Worm (Caenorhabditis elegans) whole organism, L1 larva: Measurements from ENCODE around the gene pept-2.

ENCODE experiments used
- C34B4.2 ChIP-seq: sonication (generic microtip); optimal IDR thresholded peaks from 2 replicates; lab custom pipeline; 2017; ENCODE audit warnings: mild to moderate bottlenecking, missing genetic modification characterization, missing compliant biosample characterization
- blmp-1 ChIP-seq: fragments of 150-350 bp; optimal IDR thresholded peaks from 2 replicates; lab custom pipeline; 2014; ENCODE audit warnings: missing biosample characterization, missing genetic modification characterization
- ceh-82 ChIP-seq, 3 experiments: fragments of 150-350 bp in 1 of 3; sonication (generic microtip) in 2 of 3; optimal IDR thresholded peaks; 2 replicates each; lab custom pipeline; 2014 to 2017; ENCODE audit warnings: missing biosample characterization in 3 of 3, missing genetic modification characterization in 3 of 3
- ceh-90 ChIP-seq: sonication (generic microtip); optimal IDR thresholded peaks from 2 replicates; lab custom pipeline; 2016; ENCODE audit warnings: missing genetic modification characterization, missing compliant biosample characterization
- ces-1 ChIP-seq: fragments of 150-350 bp; optimal IDR thresholded peaks from 2 replicates; lab custom pipeline; 2014; ENCODE audit warnings: missing biosample characterization, missing genetic modification reagents, missing genetic modification characterization
- dsc-1 ChIP-seq: sonication (generic microtip); optimal IDR thresholded peaks from 2 replicates; lab custom pipeline; 2016; ENCODE audit warnings: mild to moderate bottlenecking, missing genetic modification characterization, missing compliant biosample characterization
- efl-1 ChIP-seq, 4 experiments: fragments of 150-350 bp; optimal IDR thresholded peaks in 3 of 4; peaks in 1 of 4; 1 replicate in 1 of 4; 2 replicates in 3 of 4; lab custom pipeline; 2014; ENCODE audit warnings: missing biosample characterization in 2 of 4, missing genetic modification characterization in 2 of 4, missing genetic modification reagents in 2 of 4
- elt-3 ChIP-seq, 6 experiments: fragments of 150-350 bp in 1 of 6; sonication (generic microtip); optimal IDR thresholded peaks; 2 replicates each; lab custom pipeline; 2017 to 2018; ENCODE audit warnings: missing biosample characterization in 6 of 6, missing genetic modification characterization in 6 of 6, inconsistent platforms in 1 of 6
- fos-1 ChIP-seq: fragments of 150-350 bp; optimal IDR thresholded peaks from 2 replicates; lab custom pipeline; 2014; ENCODE audit warnings: missing biosample characterization, missing genetic modification characterization
- hlh-4 ChIP-seq: sonication (generic microtip); optimal IDR thresholded peaks from 2 replicates; lab custom pipeline; 2016; ENCODE audit warnings: mild to moderate bottlenecking, missing genetic modification characterization, missing compliant biosample characterization
- lin-14 ChIP-seq: fragments of 200-800 bp; sonication (Bioruptor generic); optimal IDR thresholded peaks from 2 replicates; lab custom pipeline; 2018; ENCODE audit warnings: mild to moderate bottlenecking, missing genetic modification characterization, moderate library complexity, missing compliant biosample characterization
- lin-15B ChIP-seq: fragments of 150-350 bp; sonication (generic microtip); optimal IDR thresholded peaks from 3 replicates; lab custom pipeline; 2014; ENCODE audit warnings: missing biosample characterization, missing genetic modification characterization
- lin-35 ChIP-seq, 2 experiments: fragments of 150-350 bp; optimal IDR thresholded peaks; 2 replicates each; lab custom pipeline; 2014; ENCODE audit warnings: missing biosample characterization in 2 of 2, missing genetic modification characterization in 2 of 2, missing genetic modification reagents in 2 of 2
- lin-39 ChIP-seq: fragments of 150-350 bp; optimal IDR thresholded peaks from 2 replicates; lab custom pipeline; 2014; ENCODE audit warnings: missing biosample characterization, missing genetic modification reagents, missing genetic modification characterization
- lir-3 ChIP-seq: sonication (generic microtip); optimal IDR thresholded peaks from 2 replicates; lab custom pipeline; 2016; ENCODE audit warnings: mild to moderate bottlenecking, missing genetic modification characterization, moderate library complexity, missing compliant biosample characterization; ENCODE audit not compliant: poor library complexity
- mdl-1 ChIP-seq, 2 experiments: fragments of 150-350 bp; optimal IDR thresholded peaks; 2 replicates each; lab custom pipeline; 2014 to 2017; ENCODE audit warnings: missing biosample characterization in 2 of 2, missing genetic modification characterization in 2 of 2, inconsistent platforms in 1 of 2
- mef-2 ChIP-seq: fragments of 150-350 bp; optimal IDR thresholded peaks from 2 replicates; lab custom pipeline; 2014; ENCODE audit warnings: missing biosample characterization, missing genetic modification characterization
- mep-1 ChIP-seq: fragments of 150-350 bp; optimal IDR thresholded peaks from 2 replicates; lab custom pipeline; 2014; ENCODE audit warnings: missing biosample characterization, missing genetic modification characterization
- nhr-12 ChIP-seq: sonication (generic microtip); optimal IDR thresholded peaks from 2 replicates; lab custom pipeline; 2017; ENCODE audit warnings: missing biosample characterization, missing genetic modification characterization
- nhr-19 ChIP-seq: fragments of 200-800 bp; sonication (Bioruptor generic); conservative IDR thresholded peaks from 2 replicates; pipeline ENCODE4 v1.3.6; 2022; ENCODE audit warnings: missing genetic modification characterization, missing compliant biosample characterization
- nhr-20 ChIP-seq: sonication (generic microtip); optimal IDR thresholded peaks from 2 replicates; lab custom pipeline; 2016; ENCODE audit warnings: mild to moderate bottlenecking, missing genetic modification characterization, missing compliant biosample characterization
- nhr-71 ChIP-seq: sonication (generic microtip); optimal IDR thresholded peaks from 2 replicates; lab custom pipeline; 2016; ENCODE audit warnings: mild to moderate bottlenecking, missing genetic modification characterization, moderate library complexity, missing compliant biosample characterization
- nhr-76 ChIP-seq: sonication (generic microtip); optimal IDR thresholded peaks from 2 replicates; lab custom pipeline; 2017; ENCODE audit warnings: missing biosample characterization, missing genetic modification characterization
- nhr-77 ChIP-seq: fragments of 150-350 bp; optimal IDR thresholded peaks from 2 replicates; lab custom pipeline; 2014; ENCODE audit warnings: missing biosample characterization, missing genetic modification characterization
- nhr-85 ChIP-seq: sonication (generic microtip); peaks from one replicate; lab custom pipeline; 2016; ENCODE audit warnings: missing genetic modification characterization, inconsistent platforms, missing compliant biosample characterization
- nhr-90 ChIP-seq: sonication (generic microtip); optimal IDR thresholded peaks from 2 replicates; lab custom pipeline; 2016; ENCODE audit warnings: mild to moderate bottlenecking, missing genetic modification characterization, missing compliant biosample characterization; ENCODE audit not compliant: poor library complexity
- pag-3 ChIP-seq: sonication (generic microtip); optimal IDR thresholded peaks from 2 replicates; lab custom pipeline; 2017; ENCODE audit warnings: missing genetic modification characterization, mild to moderate bottlenecking, missing compliant biosample characterization, antibody characterized with exemption, borderline replicate concordance; ENCODE audit not compliant: insufficient read depth
- pqm-1 ChIP-seq: sonication (generic microtip); optimal IDR thresholded peaks from 3 replicates; lab custom pipeline; 2017; ENCODE audit warnings: missing biosample characterization, missing genetic modification characterization
- snu-23 ChIP-seq: sonication (generic microtip); optimal IDR thresholded peaks from 2 replicates; lab custom pipeline; 2016; ENCODE audit warnings: missing genetic modification characterization, missing compliant biosample characterization
- sox-4 ChIP-seq: sonication (generic microtip); optimal IDR thresholded peaks from 2 replicates; lab custom pipeline; 2016; ENCODE audit warnings: missing genetic modification characterization, missing compliant biosample characterization
- tbx-2 ChIP-seq: sonication (generic microtip); optimal IDR thresholded peaks from 2 replicates; lab custom pipeline; 2016; ENCODE audit warnings: missing genetic modification characterization, missing compliant biosample characterization
- unc-62 ChIP-seq: fragments of 150-350 bp; optimal IDR thresholded peaks from 2 replicates; lab custom pipeline; 2014; ENCODE audit warnings: missing biosample characterization, missing genetic modification reagents, missing genetic modification characterization
- vab-15 ChIP-seq: sonication (generic microtip); optimal IDR thresholded peaks from 2 replicates; lab custom pipeline; 2017; ENCODE audit warnings: missing genotype, mild to moderate bottlenecking, missing genetic modification characterization, missing compliant biosample characterization
- zag-1 ChIP-seq: fragments of 150-350 bp; optimal IDR thresholded peaks from 2 replicates; lab custom pipeline; 2014; ENCODE audit warnings: missing biosample characterization, missing genetic modification characterization
- zip-4 ChIP-seq: fragments of 200-800 bp; sonication (Bioruptor generic); optimal IDR thresholded peaks from 2 replicates; lab custom pipeline; 2018; ENCODE audit warnings: mild to moderate bottlenecking, missing genetic modification characterization, moderate library complexity, missing compliant biosample characterization
- ztf-11 ChIP-seq, 2 experiments: sonication (generic microtip); optimal IDR thresholded peaks; 2 replicates each; lab custom pipeline; 2016 to 2017; ENCODE audit warnings: missing genetic modification characterization in 2 of 2, missing biosample characterization in 1 of 2, missing compliant biosample characterization in 1 of 2

pept-2 gene

ce11 chrIV:10768146-10768636, 22.3 kb upstream of the pept-2 start, which contains the start of gene T25B9.8 (continued):
- no peak for TF ChIP-seq pag-3 (tag; lab: Kevin White, UChicago)
- no peak for TF ChIP-seq nhr-12 (tag; lab: Kevin White, UChicago)
- no peak for TF ChIP-seq zag-1 (tag; lab: Kevin White, UChicago)

ce11 chrIV:10769353-10769752, 21.1 kb upstream of the pept-2 start, which contains the start of gene T25B9.9:
Gene T25B9.9 (plus strand): TSS chrIV:10769653.
- TF ChIP-seq ztf-11 (tag; optimal IDR thresholded peaks at IDR 0.05; lab: Kevin White, UChicago) (no peak), blmp-1 (tag; lab: Kevin White, UChicago) (no peak), hlh-4 (no peak)

- TF ChIP-seq pqm-1 (tag; lab: Kevin White, UChicago) = no peak
- no peak for TF ChIP-seq ceh-82 (tag; optimal IDR thresholded peaks at IDR 0.05; lab: Kevin White, UChicago)
- no peak for TF ChIP-seq sox-4 (tag; lab: Kevin White, UChicago)
- TF ChIP-seq fos-1 (tag; lab: Kevin White, UChicago) = no peak
- TF ChIP-seq lir-3 (tag; lab: Kevin White, UChicago) = no peak
- no peak for TF ChIP-seq nhr-77 (tag; lab: Kevin White, UChicago)
- no peak for TF ChIP-seq elt-3 (tag; optimal IDR thresholded peaks at IDR 0.05; lab: Kevin White, UChicago)
- TF ChIP-seq nhr-20 = no peak
- TF ChIP-seq zip-4 (GFP tag; lab: Kevin White, UChicago) = no peak
- TF ChIP-seq lin-15B = no peak
- TF ChIP-seq nhr-90 (tag; lab: Kevin White, UChicago) = no peak
- no peak for TF ChIP-seq nhr-71 (tag; lab: Kevin White, UChicago)
- no peak for TF ChIP-seq nhr-76 (tag; lab: Kevin White, UChicago)
- TF ChIP-seq vab-15 (tag; lab: Kevin White, UChicago) = no peak
- no peak for TF ChIP-seq ces-1
- no peak for TF ChIP-seq nhr-12 (tag; lab: Kevin White, UChicago)
- no peak for TF ChIP-seq lin-35 (GFP tag; optimal IDR thresholded peaks at IDR 0.05; lab: Kevin White, UChicago)
Measured at ce11 chrIV:10771296-10771695, 19.2 kb upstream of the pept-2 start.

ce11 chrIV:10773811-10774210, 16.6 kb upstream of the pept-2 start, which contains the start of gene inpp-1:
Gene inpp-1 (minus strand): TSS chrIV:10773911.
- TF ChIP-seq dsc-1 (tag; lab: Kevin White, UChicago) (peak; percentile 25), mep-1 (no peak)

ce11 chrIV:10777076-10777475, 13.4 kb upstream of the pept-2 start:
- TF ChIP-seq nhr-20 = peak; percentile 61
- TF ChIP-seq ceh-90 (tag; lab: Kevin White, UChicago) = no peak
- TF ChIP-seq nhr-19 (GFP tag; lab: Robert Waterston, UW) = peak; percentile 24; the same call in 1 of the 2 replicates
- no peak for TF ChIP-seq nhr-90 (tag; lab: Kevin White, UChicago)
- TF ChIP-seq lin-14 = peak; percentile 29
- TF ChIP-seq lin-39 = no peak
- peak in 1 of 2 experiments; percentile 57 for TF ChIP-seq mdl-1 (tag; optimal IDR thresholded peaks at IDR 0.05; lab: Kevin White, UChicago)
- peak; percentile 35 for TF ChIP-seq tbx-2
- TF ChIP-seq lin-35 (GFP tag; optimal IDR thresholded peaks at IDR 0.05; lab: Kevin White, UChicago) = peak in 1 of 2 experiments; percentile 16
- TF ChIP-seq snu-23 = peak; percentile 25
- TF ChIP-seq nhr-71 (tag; lab: Kevin White, UChicago) = peak; percentile 16
- TF ChIP-seq nhr-85 (tag; lab: Kevin White, UChicago) = peak; percentile 89
- TF ChIP-seq elt-3 (tag; optimal IDR thresholded peaks at IDR 0.05; lab: Kevin White, UChicago) = peak in 2 of 6 experiments; percentile 5 to 12
- TF ChIP-seq unc-62 (GFP tag; lab: Kevin White, UChicago) = no peak
- TF ChIP-seq blmp-1 (tag; lab: Kevin White, UChicago) = peak; percentile 65
- no peak for TF ChIP-seq mef-2 (tag; lab: Kevin White, UChicago)
- no peak for TF ChIP-seq efl-1 (optimal IDR thresholded peaks at IDR 0.05; lab: Kevin White, UChicago)
- TF ChIP-seq efl-1 (GFP tag; optimal IDR thresholded peaks at IDR 0.05 in 1 of 2; lab: Kevin White, UChicago) = no peak
- TF ChIP-seq C34B4.2 (tag; lab: Kevin White, UChicago) = no peak
